Fruit fly (Drosophila melanogaster) Kc167 (cell line): Measurements from ENCODE around the gene CG17734.
A peak's percentile ranks its signal among the peaks of the same experiment; 100 is the strongest.

ENCODE experiments used
- Myc ChIP-seq: fragments of >200 bp; optimal IDR thresholded peaks from 2 replicates; lab custom pipeline; 2017; ENCODE audit warnings: missing external identifiers
- Sin3A ChIP-seq: fragments of >200 bp; optimal IDR thresholded peaks from 2 replicates; lab custom pipeline; 2018; ENCODE audit warnings: missing external identifiers
- h ChIP-seq: fragments of >200 bp; optimal IDR thresholded peaks from 3 replicates; lab custom pipeline; 2018; ENCODE audit warnings: missing external identifiers
- insv ChIP-seq: fragments of >200 bp; optimal IDR thresholded peaks from 3 replicates; lab custom pipeline; 2018; ENCODE audit warnings: missing external identifiers
- psq ChIP-seq: fragments of >200 bp; optimal IDR thresholded peaks from 2 replicates; lab custom pipeline; 2017; ENCODE audit warnings: missing external identifiers
- ttk ChIP-seq: sonication (Bioruptor generic); optimal IDR thresholded peaks from 2 replicates; lab custom pipeline; 2017; ENCODE audit warnings: missing external identifiers

The CG17734 gene

dm6 chr3R:11243057-11243740, 600 bp downstream of the CG17734 start:
- no peak for TF ChIP-seq Myc
- TF ChIP-seq Sin3A (lab: Kevin White, UChicago) = no peak
- no peak for TF ChIP-seq insv (lab: Kevin White, UChicago)
- TF ChIP-seq ttk (lab: Kevin White, UChicago) = no peak
- TF ChIP-seq psq (lab: Kevin White, UChicago) = no peak
- no peak for TF ChIP-seq h (lab: Kevin White, UChicago)

- TF ChIP-seq Myc = no peak
- no peak for TF ChIP-seq insv (lab: Kevin White, UChicago)
- TF ChIP-seq psq (lab: Kevin White, UChicago) = no peak
- TF ChIP-seq Sin3A (lab: Kevin White, UChicago) = no peak
- TF ChIP-seq ttk (lab: Kevin White, UChicago) = no peak
- no peak for TF ChIP-seq h (lab: Kevin White, UChicago)
Measured at dm6 chr3R:11240891-11241290, 2.9 kb downstream of the CG17734 start, which contains the start of the genes scpr-B and scpr-A. Gene scpr-B, minus strand, starts transcription at chr3R:11240991. Gene scpr-A, plus strand, starts transcription at chr3R:11241183.

- no peak for TF ChIP-seq Myc
- TF ChIP-seq h (lab: Kevin White, UChicago) = no peak
- no peak for TF ChIP-seq ttk (lab: Kevin White, UChicago)
- TF ChIP-seq Sin3A (lab: Kevin White, UChicago) = no peak
- no peak for TF ChIP-seq insv (lab: Kevin White, UChicago)
- no peak for TF ChIP-seq psq (lab: Kevin White, UChicago)
Measured at dm6 chr3R:11237598-11237997, 6.2 kb downstream of the CG17734 start, which contains the start of gene CG31388. Gene CG31388, plus strand, starts transcription at chr3R:11237815.

- TF ChIP-seq insv (lab: Kevin White, UChicago) = no peak
- no peak for TF ChIP-seq Myc
- no peak for TF ChIP-seq h (lab: Kevin White, UChicago)
- TF ChIP-seq psq (lab: Kevin White, UChicago) = no peak
- no peak for TF ChIP-seq ttk (lab: Kevin White, UChicago)
Measured at dm6 chr3R:11236041-11236440, 7.8 kb downstream of the CG17734 start, which contains the start of gene CG31441. Gene CG31441, plus strand, starts transcription at chr3R:11236286.

- TF ChIP-seq psq (lab: Kevin White, UChicago) = no peak
- TF ChIP-seq Sin3A (lab: Kevin White, UChicago) = no peak
- no peak for TF ChIP-seq insv (lab: Kevin White, UChicago)
- no peak for TF ChIP-seq ttk (lab: Kevin White, UChicago)
Measured at dm6 chr3R:11234918-11235371, 8.9 kb downstream of the CG17734 start, which contains the start of the genes Arfip and CG17721. Gene Arfip, minus strand, starts transcription at chr3R:11235013. Gene CG17721, plus strand, starts transcription at chr3R:11235140.

- TF ChIP-seq h (lab: Kevin White, UChicago) (no peak), psq (lab: Kevin White, UChicago) (no peak), insv (lab: Kevin White, UChicago) (no peak)
Measured at dm6 chr3R:11231705-11232261, 12.0 kb downstream of the CG17734 start, which contains the start of the genes CG17187 and Dph3. Gene CG17187, minus strand, starts transcription at chr3R:11231879. Gene Dph3, plus strand, starts transcription at chr3R:11231912.

dm6 chr3R:11231037-11231436, 12.8 kb downstream of the CG17734 start:
- TF ChIP-seq h (lab: Kevin White, UChicago) (no peak), psq (lab: Kevin White, UChicago) (no peak), Myc (no peak), insv (lab: Kevin White, UChicago) (no peak), ttk (lab: Kevin White, UChicago) (peak; percentile 67), Sin3A (lab: Kevin White, UChicago) (no peak)

dm6 chr3R:11230392-11230791, 13.4 kb downstream of the CG17734 start, which contains the start of gene GCC88:
Gene GCC88, minus strand, starts transcription at chr3R:11230600.
- no peak for TF ChIP-seq Sin3A (lab: Kevin White, UChicago)
- no peak for TF ChIP-seq Myc
- TF ChIP-seq psq (lab: Kevin White, UChicago) = no peak
- no peak for TF ChIP-seq insv (lab: Kevin White, UChicago)
- no peak for TF ChIP-seq ttk (lab: Kevin White, UChicago)
- no peak for TF ChIP-seq h (lab: Kevin White, UChicago)

dm6 chr3R:11226496-11226895, 17.3 kb downstream of the CG17734 start, which contains the start of gene CG17726:
Gene CG17726, plus strand, starts transcription at chr3R:11226762.
- TF ChIP-seq Sin3A (lab: Kevin White, UChicago) (no peak), Myc (no peak), psq (lab: Kevin White, UChicago) (no peak), insv (lab: Kevin White, UChicago) (no peak), h (lab: Kevin White, UChicago) (no peak), ttk (lab: Kevin White, UChicago) (no peak)

dm6 chr3R:11225220-11225619, 18.6 kb downstream of the CG17734 start, which contains the start of gene scpr-C:
Gene scpr-C, plus strand, starts transcription at chr3R:11225520.
- TF ChIP-seq h (lab: Kevin White, UChicago) = no peak
- no peak for TF ChIP-seq psq (lab: Kevin White, UChicago)
- TF ChIP-seq ttk (lab: Kevin White, UChicago) = no peak
- TF ChIP-seq Myc = no peak
- no peak for TF ChIP-seq Sin3A (lab: Kevin White, UChicago)
- TF ChIP-seq insv (lab: Kevin White, UChicago) = no peak

dm6 chr3R:11224478-11224877, 19.3 kb downstream of the CG17734 start:
- no peak for TF ChIP-seq Sin3A (lab: Kevin White, UChicago)
- TF ChIP-seq h (lab: Kevin White, UChicago) = no peak
- TF ChIP-seq ttk (lab: Kevin White, UChicago) = no peak
- no peak for TF ChIP-seq Myc
- TF ChIP-seq psq (lab: Kevin White, UChicago) = no peak
- TF ChIP-seq insv (lab: Kevin White, UChicago) = no peak
